Worm (Caenorhabditis elegans) whole organism, L1 larva: Measurements from ENCODE around the gene act-5.

ENCODE experiments used
- ama-1 ChIP-seq: fragments of 150-350 bp; optimal IDR thresholded peaks from 2 replicates; lab custom pipeline; 2014
- ets-5 ChIP-seq: fragments of 200-800 bp; sonication (Bioruptor generic); IDR thresholded peaks from 2 replicates; pipeline ENCODE4 v1.3.6; 2022; ENCODE audit warnings: missing genetic modification characterization, missing compliant biosample characterization
- lin-13 ChIP-seq: fragments of 150-350 bp; optimal IDR thresholded peaks from 2 replicates; lab custom pipeline; 2014; ENCODE audit warnings: missing biosample characterization, missing genetic modification reagents, missing genetic modification characterization
- nhr-237 ChIP-seq: fragments of 150-350 bp; optimal IDR thresholded peaks from 2 replicates; lab custom pipeline; 2014; ENCODE audit warnings: missing biosample characterization, missing genetic modification characterization
- nhr-76 ChIP-seq: sonication (generic microtip); optimal IDR thresholded peaks from 2 replicates; lab custom pipeline; 2017; ENCODE audit warnings: missing biosample characterization, missing genetic modification characterization

- TF ChIP-seq nhr-237 (no peak), ets-5 (no peak), lin-13 (GFP tag; lab: Kevin White, UChicago) (peak; percentile 5), nhr-76 (tag; lab: Kevin White, UChicago) (no peak), ama-1 (no peak)
Measured at ce11 chrIII:13635730-13636360, 30.0 kb upstream of the act-5 start.
